Fruit fly (Drosophila melanogaster): ENCODE data around the gene Rbcn-3B.

The Rbcn-3B gene

dm6 chrX:1943337-1944244, 34.9 kb downstream of the Rbcn-3B start (continued):
- peak; percentile 41 for TF ChIP-seq Eip93F (GFP tag; optimal IDR thresholded peaks at IDR 0.05)
- peak; percentile 78 for TF ChIP-seq Hr39 (GFP tag; optimal IDR thresholded peaks at IDR 0.05)
- peak; percentile 78 for TF ChIP-seq lz (GFP tag; optimal IDR thresholded peaks at IDR 0.05)
- TF ChIP-seq pdm3 (GFP tag; optimal IDR thresholded peaks at IDR 0.05), result peak; percentile 54
- TF ChIP-seq esn (GFP tag; optimal IDR thresholded peaks at IDR 0.05), result peak; percentile 79
- TF ChIP-seq CG3032 (tag; optimal IDR thresholded peaks at IDR 0.05), result peak; percentile 50
- TF ChIP-seq achi (GFP tag; optimal IDR thresholded peaks at IDR 0.05), result peak; percentile 55
- peak; percentile 43 for TF ChIP-seq Ets96B (tag; optimal IDR thresholded peaks at IDR 0.05)
- TF ChIP-seq CG8319 (GFP tag; optimal IDR thresholded peaks at IDR 0.05), result peak; percentile 23
- TF ChIP-seq dsx (GFP tag; optimal IDR thresholded peaks at IDR 0.05; ENCODE audit: poor library complexity, severe bottlenecking), result peak; percentile 22
- TF ChIP-seq Sox102F (GFP tag; optimal IDR thresholded peaks at IDR 0.05), result peak; percentile 84
- peak; percentile 61 for TF ChIP-seq Blimp-1 (GFP tag; optimal IDR thresholded peaks at IDR 0.05)
- peak; percentile 64 for TF ChIP-seq CG6792 (GFP tag; optimal IDR thresholded peaks at IDR 0.05)
- TF ChIP-seq CG34406 (GFP tag; optimal IDR thresholded peaks at IDR 0.05), result peak; percentile 71
- peak; percentile 32 for TF ChIP-seq fd59A (GFP tag; optimal IDR thresholded peaks at IDR 0.05)
- peak; percentile 30; the same call in 1 of the 3 replicates for TF ChIP-seq eg (GFP tag; IDR thresholded peaks at IDR 0.05)
- no peak for TF ChIP-seq CG9139 (GFP tag; optimal IDR thresholded peaks at IDR 0.05)
- TF ChIP-seq fkh (GFP tag; optimal IDR thresholded peaks at IDR 0.05), result peak; percentile 89
- no peak for TF ChIP-seq net (GFP tag; optimal IDR thresholded peaks at IDR 0.05)
- TF ChIP-seq CG11762 (GFP tag; optimal IDR thresholded peaks at IDR 0.05; ENCODE audit: insufficient read depth), result peak; percentile 55
- TF ChIP-seq vri (GFP tag; optimal IDR thresholded peaks at IDR 0.05), result peak; percentile 68
- TF ChIP-seq CG3919 (GFP tag; optimal IDR thresholded peaks at IDR 0.05), result peak; percentile 39
- TF ChIP-seq salr (GFP tag; optimal IDR thresholded peaks at IDR 0.05), result peak in 1 of 2 experiments; percentile 30
- TF ChIP-seq CG1621 (tag; optimal IDR thresholded peaks at IDR 0.05), result peak; percentile 10

- TF ChIP-seq achi (GFP tag; optimal IDR thresholded peaks at IDR 0.05) (peak; percentile 22), esn (GFP tag; optimal IDR thresholded peaks at IDR 0.05) (peak; percentile 82), CG8119 (GFP tag; IDR thresholded peaks at IDR 0.05) (peak; percentile 20; the same call in 1 of the 3 replicates), CG6792 (GFP tag; optimal IDR thresholded peaks at IDR 0.05) (peak; percentile 54), CG6163 (GFP tag; IDR thresholded peaks at IDR 0.05) (peak; percentile 51; the same call in 2 of the 3 replicates), CG11294 (GFP tag; IDR thresholded peaks at IDR 0.05) (no peak), CG6808 (GFP tag; optimal IDR thresholded peaks at IDR 0.05) (no peak), Lpt (GFP tag; optimal IDR thresholded peaks at IDR 0.05) (no peak), CG10631 (GFP tag; optimal IDR thresholded peaks at IDR 0.05) (peak; percentile 56), CG6276 (GFP tag; optimal IDR thresholded peaks at IDR 0.05) (no peak), Met (GFP tag; optimal IDR thresholded peaks at IDR 0.05) (peak; percentile 85), dsx (GFP tag; optimal IDR thresholded peaks at IDR 0.05; ENCODE audit: poor library complexity, severe bottlenecking) (no peak), CG32006 (GFP tag; optimal IDR thresholded peaks at IDR 0.05) (no peak), fd85E (GFP tag; optimal IDR thresholded peaks at IDR 0.05) (peak; percentile 10), Sox15 (GFP tag; optimal IDR thresholded peaks at IDR 0.05) (peak; percentile 62), Eip78C (GFP tag) (peak; percentile 70), Ets96B (tag; optimal IDR thresholded peaks at IDR 0.05) (peak; percentile 4), ss (GFP tag; optimal IDR thresholded peaks at IDR 0.05) (no peak), Sox102F (GFP tag; optimal IDR thresholded peaks at IDR 0.05) (peak; percentile 80), cyc (GFP tag; optimal IDR thresholded peaks at IDR 0.05) (peak; percentile 86), CG1621 (tag; optimal IDR thresholded peaks at IDR 0.05) (no peak), CG8632 (GFP tag; optimal IDR thresholded peaks at IDR 0.05) (peak; percentile 4), CG6854 (GFP tag; optimal IDR thresholded peaks at IDR 0.05) (peak; percentile 76), acj6 (GFP tag; optimal IDR thresholded peaks at IDR 0.05) (peak; percentile 37), CG9139 (GFP tag; optimal IDR thresholded peaks at IDR 0.05) (no peak), pdm3 (GFP tag; optimal IDR thresholded peaks at IDR 0.05) (peak; percentile 40), Eip93F (GFP tag; optimal IDR thresholded peaks at IDR 0.05) (peak; percentile 71), CG8319 (GFP tag; optimal IDR thresholded peaks at IDR 0.05) (peak; percentile 38), salr (GFP tag; optimal IDR thresholded peaks at IDR 0.05) (peak in 1 of 2 experiments; percentile 16), Smox (GFP tag; optimal IDR thresholded peaks at IDR 0.05) (peak; percentile 80), svp (GFP tag) (peak; percentile 89), Ets21C (GFP tag; optimal IDR thresholded peaks at IDR 0.05) (peak; percentile 80)
Observed at dm6 chrX:1944245-1945114, 35.8 kb downstream of the Rbcn-3B start.
